Worm (Caenorhabditis elegans): ENCODE measurements around the gene hut-1.

DNA sequence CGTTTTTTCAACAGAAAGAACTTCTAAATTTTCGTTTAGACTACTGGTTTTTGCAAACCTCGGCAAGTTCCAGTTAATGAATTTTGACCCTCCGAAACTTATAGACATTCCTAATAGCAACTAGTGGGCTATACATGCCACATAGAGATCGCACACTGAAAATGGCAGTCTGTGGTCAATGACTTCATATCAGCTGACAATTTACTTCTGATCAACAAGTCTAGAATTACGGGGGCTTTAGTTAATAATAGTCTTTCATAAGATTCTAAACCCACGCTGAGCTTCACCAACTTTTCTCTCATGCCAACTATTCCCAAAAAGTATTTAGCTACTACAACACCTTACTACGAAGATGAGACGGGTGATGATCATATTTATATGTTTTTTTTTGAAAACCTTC, 46.0 kb downstream of the hut-1 start, which contains the start of gene srw-9:
- no peak for TF ChIP-seq aly-1 (tag; optimal IDR thresholded peaks at IDR 0.05)
- TF ChIP-seq ama-1 (optimal IDR thresholded peaks at IDR 0.05), result no peak
- TF ChIP-seq B0310.2 (tag; optimal IDR thresholded peaks at IDR 0.05), result no peak
- TF ChIP-seq F13C5.2 (tag; optimal IDR thresholded peaks at IDR 0.05), result no peak
- TF ChIP-seq ceh-36 (tag; optimal IDR thresholded peaks at IDR 0.05), result no peak
- no peak for TF ChIP-seq tbx-37 (GFP tag; conservative IDR thresholded peaks at IDR 0.05)
- TF ChIP-seq tbx-11 (GFP tag; IDR thresholded peaks at IDR 0.05), result no peak
- TF ChIP-seq scrt-1 (GFP tag; IDR thresholded peaks at IDR 0.05), result no peak
- no peak for TF ChIP-seq flt-1 (GFP tag; IDR thresholded peaks at IDR 0.05)
- no peak for TF ChIP-seq ets-7 (tag; optimal IDR thresholded peaks at IDR 0.05)
- no peak for TF ChIP-seq tra-4 (tag; optimal IDR thresholded peaks at IDR 0.05)

All from whole organism, early embryonic.